1 fruit fly cellular context compared by ENCODE assay signal in the genomic region with DNA sequence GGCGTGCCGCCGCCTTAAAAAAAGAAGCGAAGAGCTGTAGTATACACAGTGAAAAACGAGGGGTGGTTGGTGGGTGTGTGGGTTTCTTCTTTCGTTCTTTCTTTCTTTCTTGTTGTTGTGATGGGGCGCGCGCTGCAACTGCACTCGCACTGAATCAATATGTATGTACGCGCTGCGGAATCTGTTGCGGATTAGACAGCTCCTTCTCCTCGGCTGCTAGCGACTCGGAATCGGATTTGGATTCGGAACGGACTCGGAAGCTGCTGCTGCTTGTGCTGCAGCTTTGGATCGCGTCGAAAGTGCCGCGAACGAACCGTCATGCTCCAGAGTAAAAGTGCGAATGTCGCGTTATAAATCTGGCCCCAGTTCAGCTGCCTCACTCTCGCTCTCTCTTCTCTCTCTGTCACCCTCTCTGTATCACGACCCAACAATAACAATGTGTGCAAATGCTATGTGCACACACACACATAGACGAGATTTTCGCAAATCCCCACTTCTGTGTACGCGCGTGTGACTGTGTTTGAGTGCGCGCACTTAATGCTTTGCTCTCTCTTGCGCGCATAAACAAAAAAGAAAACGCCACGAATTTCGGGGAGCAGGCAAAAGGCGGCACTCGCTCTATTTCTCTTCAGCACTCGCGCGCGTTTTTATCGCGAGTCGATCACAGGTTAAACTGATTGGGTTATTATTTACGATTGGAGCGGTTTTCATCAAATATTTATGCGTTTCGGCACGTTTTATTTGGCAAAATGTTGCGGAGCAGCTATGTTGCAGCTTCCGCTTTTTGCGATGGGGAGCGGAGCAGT.
TF ChIP-seq lines count a peak whose summit lies in the region.

No protein-coding gene starts in this region.

TF ChIP-seq in whole organism, embryonic, 481 proteins besides CTCF, POLR2A, EP300 and RAD21 (continued from another document):
- TF ChIP-seq CG14050 (GFP tag; IDR thresholded peaks at IDR 0.05; lab: Robert Waterston, UW) (0 out of 3 replicates have a peak, but pooled peaks have one; percentile 12), ap (GFP tag; IDR thresholded peaks at IDR 0.05; lab: Robert Waterston, UW) (no peak), CG6175 (GFP tag; IDR thresholded peaks at IDR 0.05; lab: Robert Waterston, UW) (0 out of 3 replicates have a peak, but pooled peaks have one; percentile 24), lola (GFP tag; optimal IDR thresholded peaks at IDR 0.05; lab: Kevin White, UChicago) (no peak), CG17802 (tag; optimal IDR thresholded peaks at IDR 0.05; lab: Kevin White, UChicago) (no peak), cas (GFP tag; IDR thresholded peaks at IDR 0.05; lab: Robert Waterston, UW) (0 out of 2 replicates have a peak, but pooled peaks have one; percentile 22), CG14441 (GFP tag; IDR thresholded peaks at IDR 0.05; lab: Robert Waterston, UW) (peak; percentile 40; the same call in 1 of the 2 replicates), slbo (GFP tag; IDR thresholded peaks at IDR 0.05; lab: Robert Waterston, UW) (peak; percentile 8; the same call in 1 of the 2 replicates), CG9876 (GFP tag; optimal IDR thresholded peaks at IDR 0.05; lab: Kevin White, UChicago) (peak; percentile 29), h (optimal IDR thresholded peaks at IDR 0.05; lab: Kevin White, UChicago) (no peak), CG7963 (GFP tag; IDR thresholded peaks at IDR 0.05; lab: Robert Waterston, UW; ENCODE audit: partially characterized antibody) (no peak), CG11456 (GFP tag; IDR thresholded peaks at IDR 0.05; lab: Robert Waterston, UW) (0 out of 3 replicates have a peak, but pooled peaks have one; percentile 36), zen2 (GFP tag; IDR thresholded peaks at IDR 0.05; lab: Robert Waterston, UW; ENCODE audit: partially characterized antibody) (0 out of 3 replicates have a peak, but pooled peaks have one; percentile 25), Adf1 (GFP tag; IDR thresholded peaks at IDR 0.05; lab: Robert Waterston, UW) (peak; percentile 17; the same call in 1 of the 2 replicates), sob (GFP tag; IDR thresholded peaks at IDR 0.05; lab: Robert Waterston, UW) (peak; percentile 41; the same call in 1 of the 2 replicates), Dad (GFP tag; optimal IDR thresholded peaks at IDR 0.05; lab: Kevin White, UChicago) (no peak), bsh (GFP tag; optimal IDR thresholded peaks at IDR 0.05; lab: Kevin White, UChicago) (peak in 1 of 2 experiments; percentile 29), CG11247 (GFP tag; IDR thresholded peaks at IDR 0.05; lab: Robert Waterston, UW) (no peak), YL-1 (GFP tag; optimal IDR thresholded peaks at IDR 0.05; lab: Kevin White, UChicago) (peak; percentile 26), Fer1 (GFP tag; optimal IDR thresholded peaks at IDR 0.05; lab: Kevin White, UChicago) (peak; percentile 36), onecut (GFP tag; IDR thresholded peaks at IDR 0.05; lab: Robert Waterston, UW) (peak; percentile 43), cg (GFP tag; optimal IDR thresholded peaks at IDR 0.05; lab: Kevin White, UChicago) (peak; percentile 85), Rx (GFP tag; IDR thresholded peaks at IDR 0.05; lab: Robert Waterston, UW) (0 out of 2 replicates have a peak, but pooled peaks have one; percentile 23), ewg (GFP tag; optimal IDR thresholded peaks at IDR 0.05; lab: Kevin White, UChicago) (peak; percentile 69), nau (GFP tag; optimal IDR thresholded peaks at IDR 0.05; lab: Kevin White, UChicago) (no peak), cad (GFP tag; optimal IDR thresholded peaks at IDR 0.05; lab: Kevin White, UChicago) (no peak), lab (GFP tag; optimal IDR thresholded peaks at IDR 0.05; lab: Kevin White, UChicago) (peak; percentile 40), nom (GFP tag; optimal IDR thresholded peaks at IDR 0.05; lab: Kevin White, UChicago) (peak; percentile 36), sug (tag; optimal IDR thresholded peaks at IDR 0.05; lab: Kevin White, UChicago) (no peak), gce (GFP tag; IDR thresholded peaks at IDR 0.05; lab: Robert Waterston, UW) (peak; percentile 24; the same call in 1 of the 3 replicates), Nf-YC (tag; optimal IDR thresholded peaks at IDR 0.05; lab: Kevin White, UChicago) (no peak), CG6689 (GFP tag; IDR thresholded peaks at IDR 0.05; lab: Robert Waterston, UW) (0 out of 2 replicates have a peak, but pooled peaks have one; percentile 5), CG17385 (GFP tag; optimal IDR thresholded peaks at IDR 0.05; lab: Kevin White, UChicago) (peak; percentile 44), CG8290 (GFP tag; optimal IDR thresholded peaks at IDR 0.05; lab: Kevin White, UChicago) (no peak), CG8290 (tag; optimal IDR thresholded peaks at IDR 0.05; lab: Kevin White, UChicago) (peak in 1 of 2 experiments; percentile 32), CG32767 (GFP tag; IDR thresholded peaks at IDR 0.05; lab: Robert Waterston, UW) (0 out of 2 replicates have a peak, but pooled peaks have one; percentile 32), H15 (GFP tag; IDR thresholded peaks at IDR 0.05; lab: Robert Waterston, UW) (0 out of 3 replicates have a peak, but pooled peaks have one; percentile 12), TFAM (GFP tag; optimal IDR thresholded peaks at IDR 0.05; lab: Kevin White, UChicago) (no peak), bbx (GFP tag; IDR thresholded peaks at IDR 0.05; lab: Robert Waterston, UW; ENCODE audit: partially characterized antibody) (peak; percentile 33; the same call in 1 of the 2 replicates), rib (GFP tag; IDR thresholded peaks at IDR 0.05; lab: Robert Waterston, UW) (peak; percentile 98), D (optimal IDR thresholded peaks at IDR 0.05; lab: Kevin White, UChicago) (peak; percentile 27), D (GFP tag; optimal IDR thresholded peaks at IDR 0.05; lab: Kevin White, UChicago) (no peak), gsb-n (tag; optimal IDR thresholded peaks at IDR 0.05; lab: Kevin White, UChicago) (peak; percentile 14), peb (GFP tag; IDR thresholded peaks at IDR 0.05; lab: Robert Waterston, UW) (no peak), pan (optimal IDR thresholded peaks at IDR 0.05; lab: Kevin White, UChicago) (no peak), pan (GFP tag; optimal IDR thresholded peaks at IDR 0.05 in 1 of 2, IDR thresholded peaks at IDR 0.05 in 1 of 2) (peak in 1 of 2 experiments; percentile 17), kni (GFP tag; optimal IDR thresholded peaks at IDR 0.05; lab: Kevin White, UChicago) (peak; percentile 28), Dll (GFP tag; IDR thresholded peaks at IDR 0.05; lab: Robert Waterston, UW; ENCODE audit: partially characterized antibody) (peak; percentile 37; the same call in 1 of the 4 replicates), zfh1 (GFP tag; IDR thresholded peaks at IDR 0.05; lab: Robert Waterston, UW) (peak; percentile 24; the same call in 1 of the 3 replicates)
